Fruit fly (Drosophila melanogaster): ENCODE measurements around the gene CG42246.

- no peak for TF ChIP-seq bab1 (GFP tag; optimal IDR thresholded peaks at IDR 0.05)
- TF ChIP-seq CG12768 (GFP tag; optimal IDR thresholded peaks at IDR 0.05), result no peak
- TF ChIP-seq CG14711 (tag; optimal IDR thresholded peaks at IDR 0.05), result no peak
- TF ChIP-seq Clk (GFP tag; optimal IDR thresholded peaks at IDR 0.05), result no peak
- no peak for TF ChIP-seq CG7101 (tag; optimal IDR thresholded peaks at IDR 0.05)
- TF ChIP-seq Mnt (GFP tag; optimal IDR thresholded peaks at IDR 0.05), result no peak
- no peak for TF ChIP-seq Hr96 (GFP tag; optimal IDR thresholded peaks at IDR 0.05)
- TF ChIP-seq kay (GFP tag; ENCODE audit: borderline replicate concordance), result no peak
- TF ChIP-seq ovo (GFP tag; optimal IDR thresholded peaks at IDR 0.05), result no peak
- TF ChIP-seq Crg-1 (GFP tag; optimal IDR thresholded peaks at IDR 0.05), result no peak
- no peak for TF ChIP-seq pad (GFP tag; optimal IDR thresholded peaks at IDR 0.05)
- TF ChIP-seq CG7045 (GFP tag; optimal IDR thresholded peaks at IDR 0.05), result no peak
- TF ChIP-seq tj (GFP tag; optimal IDR thresholded peaks at IDR 0.05), result no peak
Measured at dm6 chrX:7418294-7418693, 6.6 kb upstream of the CG42246 start, which contains the start of gene rumpel.

All from whole organism, adult.